Worm (Caenorhabditis elegans) whole organism, L4 larva: ENCODE data around the gene pro-1.

ENCODE experiments used
- F44E2.7 ChIP-seq: fragments of 200-800 bp; sonication (Bioruptor generic); IDR thresholded peaks from 2 replicates; pipeline ENCODE4 v2.1.2; 2022; ENCODE audit warnings: missing genetic modification characterization, missing compliant biosample characterization
- ceh-32 ChIP-seq: sonication (generic microtip); optimal IDR thresholded peaks from 2 replicates; lab custom pipeline; 2016; ENCODE audit warnings: mild to moderate bottlenecking, missing genetic modification characterization, missing compliant biosample characterization; ENCODE audit not compliant: poor library complexity
- cey-2 ChIP-seq: sonication (generic microtip); optimal IDR thresholded peaks from 3 replicates; lab custom pipeline; 2017; ENCODE audit warnings: missing genetic modification characterization, mild to moderate bottlenecking, missing compliant biosample characterization, antibody characterized with exemption, borderline replicate concordance; ENCODE audit not compliant: insufficient read depth
- daf-8 ChIP-seq: fragments of 200-800 bp; sonication (Bioruptor generic); IDR thresholded peaks from 2 replicates; pipeline ENCODE4 v1.3.6; 2022; ENCODE audit warnings: missing genetic modification characterization, missing compliant biosample characterization
- egl-27 ChIP-seq: sonication (generic microtip); optimal IDR thresholded peaks from 3 replicates; lab custom pipeline; 2017; ENCODE audit warnings: missing biosample characterization, missing genetic modification reagents, missing genetic modification characterization
- jun-1 ChIP-seq: fragments of 150-350 bp; optimal IDR thresholded peaks from 2 replicates; lab custom pipeline; 2014; ENCODE audit warnings: missing biosample characterization, missing genetic modification reagents, missing genetic modification characterization
- lin-39 ChIP-seq: fragments of 150-350 bp; optimal IDR thresholded peaks from 2 replicates; lab custom pipeline; 2014; ENCODE audit warnings: missing biosample characterization, missing genetic modification reagents, missing genetic modification characterization
- nhr-11 ChIP-seq: fragments of 150-350 bp; optimal IDR thresholded peaks from 2 replicates; lab custom pipeline; 2014; ENCODE audit warnings: missing biosample characterization, missing genetic modification characterization
- nhr-25 ChIP-seq: sonication (generic microtip); optimal IDR thresholded peaks from 2 replicates; lab custom pipeline; 2017; ENCODE audit warnings: missing genetic modification characterization, mild to moderate bottlenecking, missing compliant biosample characterization, antibody characterized with exemption, moderate library complexity, borderline replicate concordance; ENCODE audit not compliant: insufficient read depth
- nhr-48 ChIP-seq: sonication (generic microtip); optimal IDR thresholded peaks from 2 replicates; lab custom pipeline; 2016; ENCODE audit warnings: mild to moderate bottlenecking, missing genetic modification characterization, missing compliant biosample characterization
- snpc-1.2 ChIP-seq: fragments of 200-800 bp; sonication (Bioruptor generic); IDR thresholded peaks from 2 replicates; pipeline ENCODE4 v1.3.6; 2022; ENCODE audit warnings: missing genetic modification reagents, missing genetic modification characterization, missing compliant biosample characterization
- unc-130 ChIP-seq: sonication (generic microtip); optimal IDR thresholded peaks from 2 replicates; lab custom pipeline; 2016; ENCODE audit warnings: missing genetic modification reagents, missing genetic modification characterization, missing compliant biosample characterization

ce11 chrII:10543457-10544137 lies 1.8 kb upstream of the pro-1 start:
- no peak for TF ChIP-seq snpc-1.2 (GFP tag; lab: Robert Waterston, UW)
- no peak for TF ChIP-seq egl-27 (tag; lab: Kevin White, UChicago)
- TF ChIP-seq jun-1 (tag; lab: Kevin White, UChicago) = no peak
- no peak for TF ChIP-seq ceh-32
- TF ChIP-seq cey-2 (tag; lab: Kevin White, UChicago) = peak; percentile 23
- no peak for TF ChIP-seq nhr-25
- no peak for TF ChIP-seq lin-39 (tag; lab: Kevin White, UChicago)
- TF ChIP-seq daf-8 (GFP tag; lab: Robert Waterston, UW) = no peak
- TF ChIP-seq F44E2.7 (GFP tag; lab: Robert Waterston, UW) = peak; percentile 80
- TF ChIP-seq nhr-48 (tag; lab: Kevin White, UChicago) = no peak
- peak; percentile 45 for TF ChIP-seq nhr-11 (tag; lab: Kevin White, UChicago)
- no peak for TF ChIP-seq unc-130
